Fruit fly (Drosophila melanogaster) whole organism, embryonic: ENCODE measurements around the gene CG34327.

Experiments used
- Atf3 ChIP-seq: fragments of 200-800 bp; sonication (Bioruptor generic); optimal IDR thresholded peaks from 3 replicates; lab custom pipeline; 2016; ENCODE audit warnings: missing biosample characterization, missing genetic modification characterization
- B-H1 ChIP-seq: fragments of 200-800 bp; sonication (Bioruptor generic); IDR thresholded peaks from 3 replicates; pipeline ENCODE4 v1.3.6; 2022; ENCODE audit warnings: missing biosample characterization, missing genetic modification characterization
- Bdp1 ChIP-seq: fragments of 200-800 bp; sonication (Bioruptor generic); optimal IDR thresholded peaks from 3 replicates; lab custom pipeline; 2016; ENCODE audit warnings: missing biosample characterization, missing genetic modification characterization
- CG11504 ChIP-seq: fragments of 200-800 bp; sonication (Bioruptor generic); optimal IDR thresholded peaks from 3 replicates; lab custom pipeline; 2019; ENCODE audit warnings: missing biosample characterization, mild to moderate bottlenecking, missing genetic modification characterization, moderate library complexity
- CG13894 ChIP-seq: fragments of 200-800 bp; sonication (Bioruptor generic); optimal IDR thresholded peaks from 3 replicates; lab custom pipeline; 2018; ENCODE audit warnings: missing biosample characterization, mild to moderate bottlenecking, missing genetic modification characterization, moderate library complexity
- CG14667 ChIP-seq: fragments of 200-800 bp; sonication (Bioruptor generic); IDR thresholded peaks from 2 replicates; pipeline ENCODE4 v1.3.6; 2022; ENCODE audit warnings: missing biosample characterization, missing genetic modification characterization
- CG15514 ChIP-seq: fragments of 200-800 bp; sonication (Bioruptor generic); optimal IDR thresholded peaks from 3 replicates; lab custom pipeline; 2017; ENCODE audit warnings: missing biosample characterization, missing genetic modification characterization, mild to moderate bottlenecking, moderate library complexity, missing genetic modification reagents
- CG15696 ChIP-seq: fragments of 200-800 bp; sonication (Bioruptor generic); optimal IDR thresholded peaks from 2 replicates; lab custom pipeline; 2019; ENCODE audit warnings: missing biosample characterization, mild to moderate bottlenecking, missing genetic modification characterization, moderate library complexity
- CG2202 ChIP-seq: fragments of 200-800 bp; sonication (Bioruptor generic); optimal IDR thresholded peaks from 2 replicates; lab custom pipeline; 2018; ENCODE audit warnings: missing biosample characterization, mild to moderate bottlenecking, missing genetic modification characterization
- CG2678 ChIP-seq: fragments of 200-800 bp; sonication (Bioruptor generic); optimal IDR thresholded peaks from 3 replicates; lab custom pipeline; 2019; ENCODE audit warnings: missing biosample characterization, mild to moderate bottlenecking, missing genetic modification characterization, moderate library complexity
- CG34224 ChIP-seq: fragments of 200-800 bp; sonication (Bioruptor generic); IDR thresholded peaks from 3 replicates; pipeline ENCODE4 v1.3.6; 2022; ENCODE audit warnings: missing biosample characterization, missing genetic modification characterization; ENCODE audit not compliant: partially characterized antibody
- CG34376 ChIP-seq: fragments of 200-800 bp; sonication (Bioruptor generic); optimal IDR thresholded peaks from 2 replicates; lab custom pipeline; 2018; ENCODE audit warnings: missing biosample characterization, mild to moderate bottlenecking, missing genetic modification characterization
- CG3847 ChIP-seq: fragments of 200-800 bp; sonication (Bioruptor generic); IDR thresholded peaks from 2 replicates; pipeline ENCODE4 v1.3.6; 2022; ENCODE audit warnings: missing biosample characterization, missing genetic modification characterization
- CG4730 ChIP-seq: fragments of 200-800 bp; sonication (Bioruptor generic); IDR thresholded peaks from 2 replicates; pipeline ENCODE4 v1.3.6; 2022; ENCODE audit warnings: missing biosample characterization, missing genetic modification characterization
- CG4854 ChIP-seq: fragments of 200-800 bp; sonication (Bioruptor generic); optimal IDR thresholded peaks from 2 replicates; lab custom pipeline; 2016; ENCODE audit warnings: missing biosample characterization, missing genetic modification characterization, inconsistent platforms
- CG6175 ChIP-seq: fragments of 200-800 bp; sonication (Bioruptor generic); IDR thresholded peaks from 3 replicates; pipeline ENCODE4 v1.3.6; 2022; ENCODE audit warnings: missing biosample characterization, missing genetic modification characterization
- CG7839 ChIP-seq: fragments of 200-800 bp; sonication (Bioruptor generic); optimal IDR thresholded peaks from 3 replicates; lab custom pipeline; 2018; ENCODE audit warnings: missing biosample characterization, mild to moderate bottlenecking, missing genetic modification characterization, moderate library complexity
- Chrac-16 ChIP-seq: fragments of 200-800 bp; sonication (Bioruptor generic); optimal IDR thresholded peaks from 3 replicates; lab custom pipeline; 2016; ENCODE audit warnings: missing biosample characterization, missing genetic modification characterization
- CkIIα-i1 ChIP-seq: fragments of 200-800 bp; sonication (Bioruptor generic); IDR thresholded peaks from 2 replicates; pipeline ENCODE4 v1.3.6; 2022; ENCODE audit warnings: missing biosample characterization, missing genetic modification characterization
- Deaf1 ChIP-seq: fragments of 200-800 bp; optimal IDR thresholded peaks from 3 replicates; lab custom pipeline; 2019; ENCODE audit warnings: missing biosample characterization, mild to moderate bottlenecking, missing genetic modification characterization, moderate library complexity
- Fer3 ChIP-seq: fragments of 200-800 bp; sonication (Bioruptor generic); optimal IDR thresholded peaks from 2 replicates; lab custom pipeline; 2018; ENCODE audit warnings: missing biosample characterization, mild to moderate bottlenecking, missing genetic modification characterization, moderate library complexity
- HmgZ ChIP-seq: fragments of 200-800 bp; sonication (Bioruptor generic); optimal IDR thresholded peaks from 2 replicates; lab custom pipeline; 2018; ENCODE audit warnings: missing biosample characterization, mild to moderate bottlenecking, missing genetic modification characterization
- Hmx ChIP-seq: fragments of 200-800 bp; sonication (Bioruptor generic); optimal IDR thresholded peaks from 2 replicates; lab custom pipeline; 2016; ENCODE audit warnings: missing biosample characterization, missing genetic modification characterization
- Mes4 ChIP-seq: fragments of 200-800 bp; sonication (Bioruptor generic); optimal IDR thresholded peaks from 2 replicates; lab custom pipeline; 2016; ENCODE audit warnings: missing biosample characterization, missing genetic modification characterization
- Rfx ChIP-seq: fragments of 200-800 bp; sonication (Bioruptor generic); IDR thresholded peaks from 2 replicates; pipeline ENCODE4 v1.3.6; 2022; ENCODE audit warnings: missing biosample characterization, missing genetic modification characterization
- Rx ChIP-seq: fragments of 200-800 bp; sonication (Bioruptor generic); IDR thresholded peaks from 2 replicates; pipeline ENCODE4 v1.3.6; 2022; ENCODE audit warnings: missing biosample characterization, missing genetic modification characterization
- Sox102F ChIP-seq: fragments of 200-800 bp; sonication (Bioruptor generic); optimal IDR thresholded peaks from 2 replicates; lab custom pipeline; 2018; ENCODE audit warnings: missing biosample characterization, mild to moderate bottlenecking, missing genetic modification characterization, moderate library complexity
- ash1 ChIP-seq: fragments of 200-800 bp; sonication (Bioruptor generic); optimal IDR thresholded peaks from 2 replicates; lab custom pipeline; 2018; ENCODE audit warnings: missing biosample characterization, mild to moderate bottlenecking, missing genetic modification characterization
- bcd ChIP-seq: fragments of 200-800 bp; sonication (Bioruptor generic); optimal IDR thresholded peaks from 2 replicates; lab custom pipeline; 2017; ENCODE audit warnings: missing biosample characterization, mild to moderate bottlenecking, missing genetic modification characterization
- chinmo ChIP-seq: fragments of 200-800 bp; sonication (Bioruptor generic); IDR thresholded peaks from 4 replicates; pipeline ENCODE4 v1.3.6; 2022; ENCODE audit warnings: missing biosample characterization, missing genetic modification characterization; ENCODE audit not compliant: partially characterized antibody
- ci ChIP-seq: fragments of 200-800 bp; sonication (Bioruptor generic); IDR thresholded peaks from 3 replicates; pipeline ENCODE4 v1.3.6; 2022; ENCODE audit warnings: missing biosample characterization, missing genetic modification characterization
- dm ChIP-seq: fragments of 200-800 bp; sonication (Bioruptor generic); optimal IDR thresholded peaks from 3 replicates; lab custom pipeline; 2016; ENCODE audit warnings: missing biosample characterization, missing genetic modification characterization
- dmrt11E ChIP-seq: fragments of 200-800 bp; sonication (Bioruptor generic); optimal IDR thresholded peaks from 3 replicates; lab custom pipeline; 2018; ENCODE audit warnings: missing biosample characterization, mild to moderate bottlenecking, missing genetic modification characterization, moderate library complexity
- dysf ChIP-seq: fragments of 200-800 bp; sonication (Bioruptor generic); IDR thresholded peaks from 3 replicates; pipeline ENCODE4 v1.3.6; 2022; ENCODE audit warnings: missing biosample characterization, missing genetic modification characterization
- ems ChIP-seq: fragments of 200-800 bp; sonication (Bioruptor generic); optimal IDR thresholded peaks from 3 replicates; lab custom pipeline; 2016; ENCODE audit warnings: missing biosample characterization, missing genetic modification characterization
- en ChIP-seq: fragments of 200-800 bp; sonication (Bioruptor generic); optimal IDR thresholded peaks from 2 replicates; lab custom pipeline; 2016; ENCODE audit warnings: missing biosample characterization, missing genetic modification characterization
- eyg ChIP-seq: fragments of 200-800 bp; sonication (Bioruptor generic); optimal IDR thresholded peaks from 3 replicates; lab custom pipeline; 2016; ENCODE audit warnings: missing biosample characterization, missing genetic modification characterization
- gce ChIP-seq: fragments of 200-800 bp; sonication (Bioruptor generic); IDR thresholded peaks from 3 replicates; pipeline ENCODE4 v1.3.6; 2022; ENCODE audit warnings: missing biosample characterization, missing genetic modification characterization
- gem ChIP-seq: fragments of 200-800 bp; sonication (Bioruptor generic); optimal IDR thresholded peaks from 2 replicates; lab custom pipeline; 2019; ENCODE audit warnings: missing biosample characterization, mild to moderate bottlenecking, missing genetic modification characterization, moderate library complexity
- jumu ChIP-seq: fragments of 200-800 bp; sonication (Bioruptor generic); optimal IDR thresholded peaks from 3 replicates; lab custom pipeline; 2016; ENCODE audit warnings: missing biosample characterization, missing genetic modification characterization
- kay ChIP-seq: fragments of 200-800 bp; sonication (Bioruptor generic); optimal IDR thresholded peaks from 2 replicates; lab custom pipeline; 2016; ENCODE audit warnings: missing biosample characterization, missing genetic modification characterization
- lmd ChIP-seq: fragments of 200-800 bp; sonication (Bioruptor generic); IDR thresholded peaks from 2 replicates; pipeline ENCODE4 v1.3.6; 2022; ENCODE audit warnings: missing biosample characterization, missing genetic modification characterization
- mirr ChIP-seq: fragments of 200-800 bp; sonication (Bioruptor generic); optimal IDR thresholded peaks from 3 replicates; lab custom pipeline; 2018; ENCODE audit warnings: missing biosample characterization, mild to moderate bottlenecking, missing genetic modification characterization
- org-1 ChIP-seq: fragments of 200-800 bp; sonication (Bioruptor generic); optimal IDR thresholded peaks from 2 replicates; lab custom pipeline; 2017; ENCODE audit warnings: missing biosample characterization, missing genetic modification characterization
- p53 ChIP-seq: fragments of 200-800 bp; sonication (Bioruptor generic); optimal IDR thresholded peaks from 2 replicates; lab custom pipeline; 2016; ENCODE audit warnings: missing biosample characterization, missing genetic modification characterization
- pum ChIP-seq: fragments of 200-800 bp; sonication (Bioruptor generic); optimal IDR thresholded peaks from 2 replicates; lab custom pipeline; 2016; ENCODE audit warnings: missing biosample characterization, missing genetic modification characterization
- ranshi ChIP-seq: fragments of 200-800 bp; sonication (Bioruptor generic); IDR thresholded peaks from 2 replicates; pipeline ENCODE4 v1.3.6; 2022; ENCODE audit warnings: missing biosample characterization, missing genetic modification characterization
- tna ChIP-seq: fragments of 200-800 bp; sonication (Bioruptor generic); IDR thresholded peaks from 2 replicates; pipeline ENCODE4 v1.3.6; 2022; ENCODE audit warnings: missing biosample characterization, missing genetic modification characterization; ENCODE audit not compliant: partially characterized antibody
- vfl ChIP-seq: fragments of 200-800 bp; sonication (Bioruptor generic); optimal IDR thresholded peaks from 2 replicates; lab custom pipeline; 2016; ENCODE audit warnings: missing biosample characterization, missing genetic modification characterization
- vnd ChIP-seq: fragments of 200-800 bp; sonication (Bioruptor generic); IDR thresholded peaks from 3 replicates; pipeline ENCODE4 v1.3.6; 2022; ENCODE audit warnings: missing biosample characterization, missing genetic modification characterization; ENCODE audit not compliant: partially characterized antibody
- vvl ChIP-seq: fragments of 200-800 bp; sonication (Bioruptor generic); IDR thresholded peaks from 2 replicates; pipeline ENCODE4 v1.3.6; 2022; ENCODE audit warnings: missing biosample characterization, missing genetic modification characterization

CG34327 gene

dm6 chrX:17178484-17178921 is 45.1 kb downstream of the CG34327 start:
- TF ChIP-seq Chrac-16 (GFP tag; lab: Kevin White, UChicago) = no peak
- no peak for TF ChIP-seq vfl (GFP tag; lab: Kevin White, UChicago)
- no peak for TF ChIP-seq p53
- peak; percentile 71 for TF ChIP-seq CG2202 (tag; lab: Kevin White, UChicago)
- TF ChIP-seq CG4730 (GFP tag; lab: Robert Waterston, UW) = peak; percentile 99
- TF ChIP-seq ci (GFP tag; lab: Robert Waterston, UW) = peak; percentile 88
- TF ChIP-seq Deaf1 (tag; lab: Kevin White, UChicago) = peak; percentile 86
- TF ChIP-seq CG6175 (GFP tag; lab: Robert Waterston, UW) = peak; percentile 95
- peak; percentile 62 for TF ChIP-seq mirr (GFP tag; lab: Kevin White, UChicago)
- TF ChIP-seq vvl (GFP tag; lab: Robert Waterston, UW) = peak; percentile 100
- no peak for TF ChIP-seq dm (GFP tag; lab: Kevin White, UChicago)
- peak; percentile 95 for TF ChIP-seq eyg
- TF ChIP-seq CG11504 (tag; lab: Kevin White, UChicago) = peak; percentile 97
- peak; percentile 38; the same call in 1 of the 2 replicates for TF ChIP-seq CG3847 (GFP tag; lab: Robert Waterston, UW)
- peak; percentile 82 for TF ChIP-seq CkIIα-i1
- peak; percentile 91 for TF ChIP-seq CG4854 (GFP tag; lab: Kevin White, UChicago)
- TF ChIP-seq Atf3 = no peak
- TF ChIP-seq Rfx = peak; percentile 98
- TF ChIP-seq Rx = peak; percentile 96
- peak; percentile 99 for TF ChIP-seq dysf (GFP tag; lab: Robert Waterston, UW)
- peak; percentile 96 for TF ChIP-seq Fer3 (tag; lab: Kevin White, UChicago)
- peak; percentile 90 for TF ChIP-seq jumu (GFP tag; lab: Kevin White, UChicago)
- peak; percentile 99 for TF ChIP-seq gce (GFP tag; lab: Robert Waterston, UW)
- TF ChIP-seq CG13894 (tag; lab: Kevin White, UChicago) = peak; percentile 85
- peak; percentile 97 for TF ChIP-seq CG15696 (tag; lab: Kevin White, UChicago)
- peak; percentile 98 for TF ChIP-seq bcd
- peak; percentile 98 for TF ChIP-seq CG14667 (GFP tag; lab: Robert Waterston, UW)
- TF ChIP-seq lmd (GFP tag; lab: Robert Waterston, UW) = peak; percentile 99
- TF ChIP-seq ranshi (GFP tag; lab: Robert Waterston, UW) = peak; percentile 99
- TF ChIP-seq CG34224 (GFP tag; lab: Robert Waterston, UW) = no peak
- TF ChIP-seq chinmo (GFP tag; lab: Robert Waterston, UW) = 0 out of 4 replicates have a peak, but pooled peaks have one; percentile 16
- TF ChIP-seq ems = peak; percentile 92
- TF ChIP-seq dmrt11E (tag; lab: Kevin White, UChicago) = no peak
- TF ChIP-seq HmgZ = no peak
- TF ChIP-seq pum (GFP tag; lab: Kevin White, UChicago) = peak; percentile 92
- peak; percentile 79 for TF ChIP-seq org-1 (GFP tag; lab: Kevin White, UChicago)
- no peak for TF ChIP-seq Sox102F (GFP tag; lab: Kevin White, UChicago)
- no peak for TF ChIP-seq Bdp1
- TF ChIP-seq CG15514 (GFP tag; lab: Kevin White, UChicago) = peak; percentile 90
- peak; percentile 83 for TF ChIP-seq Hmx (GFP tag; lab: Kevin White, UChicago)
- TF ChIP-seq tna (GFP tag; lab: Robert Waterston, UW) = no peak
- TF ChIP-seq CG7839 (tag; lab: Kevin White, UChicago) = peak; percentile 99
- TF ChIP-seq gem = no peak
- peak; percentile 97 for TF ChIP-seq kay (GFP tag; lab: Kevin White, UChicago)
- no peak for TF ChIP-seq Mes4 (GFP tag; lab: Kevin White, UChicago)
- TF ChIP-seq vnd (GFP tag; lab: Robert Waterston, UW) = no peak
- TF ChIP-seq B-H1 (GFP tag; lab: Robert Waterston, UW) = peak; percentile 98
- TF ChIP-seq en (GFP tag; lab: Kevin White, UChicago) = peak; percentile 77
- TF ChIP-seq CG2678 = peak; percentile 98
- TF ChIP-seq ash1 (GFP tag; lab: Kevin White, UChicago) = peak; percentile 56
- TF ChIP-seq CG34376 = peak; percentile 85
